Worm (Caenorhabditis elegans) whole organism, midembryonic: ENCODE measurements around the gene aly-1.

ENCODE experiments used
- T22C8.4 ChIP-seq: fragments of 200-800 bp; sonication (Bioruptor generic); IDR thresholded peaks from 2 replicates; pipeline ENCODE4 v1.3.6; 2022; ENCODE audit warnings: missing genetic modification characterization, missing compliant biosample characterization
- cog-1 ChIP-seq: sonication (generic microtip); optimal IDR thresholded peaks from 2 replicates; lab custom pipeline; 2016; ENCODE audit warnings: missing genetic modification characterization, missing compliant biosample characterization
- flt-1 ChIP-seq: fragments of 200-800 bp; sonication (Bioruptor generic); IDR thresholded peaks from 2 replicates; pipeline ENCODE4 v1.3.6; 2022; ENCODE audit warnings: missing genetic modification characterization, missing compliant biosample characterization
- klf-2 ChIP-seq: fragments of 200-800 bp; sonication (Bioruptor generic); conservative IDR thresholded peaks from 2 replicates; pipeline ENCODE4 v1.3.6; 2022; ENCODE audit warnings: missing genetic modification reagents, missing genetic modification characterization, missing compliant biosample characterization
- med-1 ChIP-seq: sonication (generic microtip); optimal IDR thresholded peaks from 2 replicates; lab custom pipeline; 2017; ENCODE audit warnings: missing genetic modification characterization, mild to moderate bottlenecking, missing compliant biosample characterization, antibody characterized with exemption, missing genetic modification reagents; ENCODE audit not compliant: insufficient read depth
- ref-1 ChIP-seq: fragments of 200-800 bp; sonication (Bioruptor generic); conservative IDR thresholded peaks from 2 replicates; pipeline ENCODE4 v1.3.6; 2022; ENCODE audit warnings: missing genetic modification reagents, missing genetic modification characterization, missing compliant biosample characterization
- tab-1 ChIP-seq: fragments of 200-800 bp; sonication (Bioruptor generic); IDR thresholded peaks from 2 replicates; pipeline ENCODE4 v1.3.6; 2022; ENCODE audit warnings: missing genetic modification characterization, missing compliant biosample characterization
- ztf-23 ChIP-seq: fragments of 200-800 bp; sonication (Bioruptor generic); IDR thresholded peaks from 2 replicates; pipeline ENCODE4 v1.3.6; 2022; ENCODE audit warnings: missing genetic modification reagents, missing genetic modification characterization, missing compliant biosample characterization
- ztf-29 ChIP-seq: fragments of 200-800 bp; sonication (Bioruptor generic); IDR thresholded peaks from 2 replicates; pipeline ENCODE4 v1.3.6; 2022; ENCODE audit warnings: missing genetic modification reagents, missing genetic modification characterization, missing compliant biosample characterization

Gene aly-1

DNA sequence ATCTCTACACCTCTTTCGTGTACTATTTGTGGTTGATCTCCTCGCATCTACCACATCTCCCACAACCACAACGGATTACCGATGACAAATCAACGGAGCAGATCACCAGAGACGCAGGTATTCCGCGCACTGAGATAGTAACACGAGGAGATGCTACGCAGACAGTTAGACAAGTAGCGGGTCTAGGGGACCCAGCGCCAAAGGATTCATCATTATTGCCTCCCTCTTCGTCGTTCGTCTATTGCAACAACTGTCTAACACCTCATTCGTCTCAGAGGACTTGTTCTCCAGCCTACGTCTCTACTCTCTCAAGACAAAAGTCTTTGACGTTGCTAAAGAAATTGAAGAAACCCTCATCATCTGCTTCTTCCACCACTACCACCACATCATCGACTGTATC is 12.8 kb downstream of the aly-1 start:
- TF ChIP-seq cog-1, result no peak
- TF ChIP-seq ztf-29 (GFP tag; lab: Robert Waterston, UW), result no peak
- TF ChIP-seq med-1, result no peak
- no peak for TF ChIP-seq flt-1 (GFP tag; lab: Robert Waterston, UW)
- no peak for TF ChIP-seq ref-1 (GFP tag; lab: Robert Waterston, UW)
- TF ChIP-seq tab-1 (GFP tag; lab: Robert Waterston, UW), result no peak
- TF ChIP-seq ztf-23 (GFP tag; lab: Robert Waterston, UW), result no peak
- TF ChIP-seq klf-2 (GFP tag; lab: Robert Waterston, UW), result no peak
- TF ChIP-seq T22C8.4 (GFP tag; lab: Robert Waterston, UW), result no peak

DNA sequence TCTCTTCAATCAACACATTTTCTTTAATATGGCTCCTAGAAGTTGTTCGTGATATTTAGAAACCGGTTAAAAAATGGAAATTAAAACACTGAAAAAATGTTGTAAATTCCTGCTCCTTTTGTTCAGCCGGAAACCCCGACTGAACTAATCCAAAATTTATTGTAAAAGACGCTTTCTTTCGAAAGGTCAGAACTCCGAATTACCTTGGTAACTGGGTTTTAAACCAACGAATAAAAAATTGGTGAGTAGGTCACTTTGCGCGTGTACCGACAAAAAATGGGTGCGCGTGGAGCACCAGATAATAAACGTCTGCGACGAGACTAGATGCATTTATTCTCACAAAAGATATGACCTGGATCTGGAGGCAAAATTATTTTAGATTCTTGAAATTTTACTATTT is 21.9 kb downstream of the aly-1 start:
- TF ChIP-seq tab-1 (GFP tag; lab: Robert Waterston, UW) (no peak), cog-1 (no peak), klf-2 (GFP tag; lab: Robert Waterston, UW) (no peak)

DNA sequence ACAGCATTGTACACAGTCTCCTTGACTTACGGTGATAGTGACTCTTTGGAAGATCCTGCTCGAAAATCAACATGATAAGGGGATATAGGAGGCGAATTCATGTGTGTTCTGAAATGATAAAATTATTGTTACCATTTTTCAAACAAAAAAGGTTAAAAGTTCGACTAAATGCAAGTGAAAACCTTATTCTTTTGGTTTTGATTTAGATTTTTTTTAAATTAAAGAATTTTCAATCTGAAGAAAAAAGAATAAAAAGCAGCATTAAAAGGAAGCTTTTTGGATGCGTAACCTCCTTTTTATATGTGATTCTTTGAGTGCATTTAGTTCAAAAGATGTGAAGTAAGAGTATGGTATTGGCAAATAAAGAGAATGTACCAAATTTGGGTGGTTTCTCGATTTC is 26.6 kb downstream of the aly-1 start, which contains the start of gene delm-1:
Gene delm-1, minus strand, starts transcription at position 101 of the 400 bp plus-strand sequence.
- TF ChIP-seq ztf-23 (GFP tag; lab: Robert Waterston, UW), result no peak

DNA sequence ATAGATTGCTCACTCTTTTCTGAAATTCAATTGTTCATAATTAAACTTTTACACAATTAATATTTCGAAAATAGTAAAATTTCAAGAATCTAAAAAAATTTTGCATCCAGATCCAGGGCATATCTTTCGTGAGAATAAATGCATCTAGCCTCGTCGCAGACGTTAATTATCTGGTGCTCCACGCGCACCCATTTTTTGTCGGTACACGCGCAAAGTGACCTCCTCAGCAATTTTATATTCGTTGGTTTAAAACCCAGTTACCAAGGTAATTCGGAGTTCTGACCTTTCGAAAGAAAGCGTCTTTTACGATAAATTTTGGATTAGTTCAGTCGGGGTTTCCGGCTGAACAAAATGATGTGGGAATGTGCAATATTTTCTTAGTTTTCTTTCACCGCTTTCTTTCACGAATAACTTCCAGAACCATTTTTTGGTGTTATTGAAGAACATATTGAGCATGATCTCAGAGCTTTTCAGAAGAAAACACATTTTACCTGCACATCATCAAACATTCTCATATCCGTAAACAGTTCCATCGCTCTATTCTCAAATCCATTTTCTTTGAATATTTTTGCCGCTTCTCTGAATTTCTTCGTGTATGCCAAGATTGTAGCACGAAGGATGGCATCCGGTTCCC is 31.6 kb downstream of the aly-1 start:
- TF ChIP-seq cog-1 (no peak), klf-2 (GFP tag; lab: Robert Waterston, UW) (no peak), ztf-29 (GFP tag; lab: Robert Waterston, UW) (no peak), flt-1 (GFP tag; lab: Robert Waterston, UW) (no peak), ref-1 (GFP tag; lab: Robert Waterston, UW) (no peak), tab-1 (GFP tag; lab: Robert Waterston, UW) (no peak), T22C8.4 (GFP tag; lab: Robert Waterston, UW) (no peak), ztf-23 (GFP tag; lab: Robert Waterston, UW) (no peak), med-1 (no peak)

DNA sequence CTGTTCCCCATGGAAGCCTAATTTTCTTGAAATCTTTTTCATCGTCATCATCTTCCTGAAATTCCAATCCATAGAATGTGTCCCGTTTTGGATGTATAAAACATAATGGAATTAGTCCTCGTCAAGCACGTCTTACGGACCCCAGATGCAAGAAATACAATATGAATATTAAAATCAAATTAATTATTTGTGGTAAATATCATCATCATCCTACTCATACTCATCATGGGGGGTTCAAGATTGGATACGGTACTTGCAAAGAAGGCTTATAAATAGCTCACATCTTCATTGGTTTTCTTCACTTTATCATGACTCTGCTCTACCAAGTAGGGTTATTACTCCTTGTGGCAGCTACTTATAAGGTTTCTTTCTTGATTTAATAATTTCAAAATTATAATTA is 35.7 kb downstream of the aly-1 start, which contains the start of gene flp-1:
Gene flp-1, plus strand, starts transcription at position 301 of the 400 bp plus-strand sequence.
- TF ChIP-seq med-1, result no peak
- TF ChIP-seq tab-1 (GFP tag; lab: Robert Waterston, UW), result no peak
- no peak for TF ChIP-seq ztf-29 (GFP tag; lab: Robert Waterston, UW)
- no peak for TF ChIP-seq ref-1 (GFP tag; lab: Robert Waterston, UW)
- no peak for TF ChIP-seq klf-2 (GFP tag; lab: Robert Waterston, UW)
- no peak for TF ChIP-seq ztf-23 (GFP tag; lab: Robert Waterston, UW)
- no peak for TF ChIP-seq T22C8.4 (GFP tag; lab: Robert Waterston, UW)
- TF ChIP-seq cog-1, result no peak
- no peak for TF ChIP-seq flt-1 (GFP tag; lab: Robert Waterston, UW)

DNA sequence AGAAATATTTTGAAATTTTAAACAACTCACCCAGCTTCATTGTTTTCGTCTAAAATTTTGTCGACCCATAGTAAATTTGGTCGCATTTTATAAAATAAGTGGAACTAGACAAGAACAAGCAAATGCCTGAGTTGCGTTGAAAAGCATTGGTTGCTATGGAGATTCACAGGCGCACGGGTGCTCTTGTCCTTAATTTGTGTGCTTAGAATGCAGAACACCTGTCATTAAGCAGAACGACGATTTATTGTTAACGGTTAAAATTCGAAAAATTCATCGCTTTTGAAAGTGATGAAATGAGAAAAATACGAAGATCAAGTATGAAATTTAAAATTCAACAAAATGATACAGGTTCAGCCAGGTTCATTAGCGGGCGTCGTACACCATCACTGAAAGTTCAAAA is 37.4 kb downstream of the aly-1 start, which contains the start of gene daf-10:
Gene daf-10, minus strand, starts transcription at position 101 of the 400 bp plus-strand sequence.
- TF ChIP-seq ztf-23 (GFP tag; lab: Robert Waterston, UW) (no peak), med-1 (no peak), klf-2 (GFP tag; lab: Robert Waterston, UW) (no peak), tab-1 (GFP tag; lab: Robert Waterston, UW) (no peak), flt-1 (GFP tag; lab: Robert Waterston, UW) (no peak), ztf-29 (GFP tag; lab: Robert Waterston, UW) (no peak), T22C8.4 (GFP tag; lab: Robert Waterston, UW) (no peak), ref-1 (GFP tag; lab: Robert Waterston, UW) (no peak), cog-1 (no peak)

DNA sequence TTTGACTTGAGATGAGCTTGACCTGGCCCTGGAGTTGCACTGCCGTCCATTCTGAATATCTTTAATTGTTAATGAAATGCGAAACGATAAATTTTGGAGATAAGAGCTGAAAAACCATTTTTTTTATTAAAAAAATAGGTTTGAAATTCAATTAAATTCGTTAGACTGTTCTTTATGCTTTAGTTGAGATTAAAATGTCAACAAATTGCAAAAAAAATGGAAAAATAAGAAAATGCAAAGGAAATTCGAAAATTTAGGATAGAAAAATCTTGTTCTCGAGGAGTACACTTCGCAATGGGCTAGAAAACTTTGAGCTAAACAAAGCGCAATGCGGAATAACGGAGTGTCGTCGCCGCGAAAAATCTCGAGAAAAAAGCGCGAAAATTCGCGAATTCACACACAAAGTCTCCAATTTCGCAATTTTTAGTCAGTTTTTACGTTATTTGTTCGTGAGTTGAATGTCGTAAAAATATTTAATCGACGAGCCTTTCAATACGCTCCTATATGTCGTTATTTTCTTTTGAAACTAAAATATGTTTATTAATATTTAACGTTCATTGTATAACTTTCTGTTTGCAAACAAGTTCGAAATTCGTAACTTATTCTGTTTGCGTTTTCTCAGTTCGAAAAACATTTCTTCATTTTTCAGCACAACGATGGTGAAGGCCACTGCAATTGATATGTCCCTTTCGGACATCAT is 38.2 kb downstream of the aly-1 start, which contains the start of the genes rpb-12 and aly-2:
Gene rpb-12, minus strand, starts transcription at position 51 of the 700 bp plus-strand sequence.
Gene aly-2, plus strand, starts transcription at position 650 of the 700 bp plus-strand sequence.
- TF ChIP-seq klf-2 (GFP tag; lab: Robert Waterston, UW) (no peak), ztf-29 (GFP tag; lab: Robert Waterston, UW) (no peak), cog-1 (no peak), tab-1 (GFP tag; lab: Robert Waterston, UW) (no peak), ref-1 (GFP tag; lab: Robert Waterston, UW) (no peak), flt-1 (GFP tag; lab: Robert Waterston, UW) (no peak), med-1 (no peak), ztf-23 (GFP tag; lab: Robert Waterston, UW) (no peak)

DNA sequence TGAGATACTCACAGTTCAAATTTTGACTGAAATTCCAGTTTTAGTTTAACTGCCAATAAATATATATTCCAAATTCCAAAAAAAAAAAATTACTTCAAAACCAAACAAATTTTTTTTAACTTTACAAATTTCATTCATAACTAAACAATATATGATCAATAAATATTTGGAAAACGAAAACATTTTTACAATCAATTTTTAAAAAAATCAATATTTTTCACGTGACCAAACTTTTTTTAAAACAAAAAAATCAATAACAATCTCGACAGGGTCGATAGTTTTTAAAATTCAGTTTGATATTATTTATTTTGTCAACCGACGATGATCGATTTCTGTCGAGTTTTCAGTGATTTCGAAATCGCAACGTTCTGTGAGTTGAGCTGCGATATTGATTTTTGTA is 41.4 kb downstream of the aly-1 start, which contains the start of gene F23B2.7:
Gene F23B2.7, plus strand, starts transcription at position 301 of the 400 bp plus-strand sequence.
- TF ChIP-seq T22C8.4 (GFP tag; lab: Robert Waterston, UW) (no peak), cog-1 (no peak), flt-1 (GFP tag; lab: Robert Waterston, UW) (no peak), tab-1 (GFP tag; lab: Robert Waterston, UW) (no peak), ztf-29 (GFP tag; lab: Robert Waterston, UW) (no peak), ref-1 (GFP tag; lab: Robert Waterston, UW) (no peak), klf-2 (GFP tag; lab: Robert Waterston, UW) (no peak), ztf-23 (GFP tag; lab: Robert Waterston, UW) (no peak), med-1 (no peak)

DNA sequence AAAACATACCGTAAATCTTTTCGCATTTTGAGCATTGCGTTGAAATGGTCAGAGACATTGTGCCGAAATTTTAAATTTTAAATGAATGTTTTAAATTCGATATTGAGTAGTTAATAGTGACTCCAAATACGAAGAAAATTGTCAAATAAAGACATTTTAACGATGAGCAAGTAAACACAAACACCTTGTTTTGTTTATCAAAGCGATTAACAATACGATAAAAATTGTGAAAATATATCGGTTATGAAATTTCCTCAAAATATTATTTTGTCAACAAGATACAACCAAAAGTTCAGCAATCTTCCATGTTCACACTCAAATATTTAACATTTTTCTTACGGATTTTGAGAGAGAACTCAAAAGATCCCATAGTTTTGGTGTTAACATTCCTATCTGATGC is 45.5 kb downstream of the aly-1 start, which contains the start of gene F23B2.10:
Gene F23B2.10, minus strand, starts transcription at position 101 of the 400 bp plus-strand sequence.
- TF ChIP-seq flt-1 (GFP tag; lab: Robert Waterston, UW) (no peak), T22C8.4 (GFP tag; lab: Robert Waterston, UW) (no peak), tab-1 (GFP tag; lab: Robert Waterston, UW) (no peak), ref-1 (GFP tag; lab: Robert Waterston, UW) (no peak), ztf-29 (GFP tag; lab: Robert Waterston, UW) (no peak), klf-2 (GFP tag; lab: Robert Waterston, UW) (no peak), ztf-23 (GFP tag; lab: Robert Waterston, UW) (no peak), cog-1 (no peak), med-1 (no peak)
